Worm (Caenorhabditis elegans) whole organism, early embryonic: ENCODE data around the gene T10C6.10.

Experiments
- B0310.2 ChIP-seq: sonication (generic microtip); optimal IDR thresholded peaks from 2 replicates; lab custom pipeline; 2016; ENCODE audit warnings: mild to moderate bottlenecking, missing genetic modification characterization, missing compliant biosample characterization
- F13C5.2 ChIP-seq: sonication (generic microtip); optimal IDR thresholded peaks from 2 replicates; lab custom pipeline; 2017; ENCODE audit warnings: mild to moderate bottlenecking, missing genetic modification characterization, inconsistent platforms, missing compliant biosample characterization
- aly-1 ChIP-seq: sonication (generic microtip); optimal IDR thresholded peaks from 2 replicates; lab custom pipeline; 2016; ENCODE audit warnings: missing genetic modification characterization, missing compliant biosample characterization
- ama-1 ChIP-seq: fragments of 150-350 bp; optimal IDR thresholded peaks from 2 replicates; lab custom pipeline; 2014
- ceh-13 ChIP-seq: fragments of 200-800 bp; sonication (Bioruptor generic); optimal IDR thresholded peaks from 2 replicates; lab custom pipeline; 2018; ENCODE audit warnings: mild to moderate bottlenecking, missing genetic modification characterization, missing compliant biosample characterization
- ceh-36 ChIP-seq: sonication (generic microtip); optimal IDR thresholded peaks from 2 replicates; lab custom pipeline; 2016; ENCODE audit warnings: missing genetic modification characterization, inconsistent platforms, missing compliant biosample characterization
- ets-7 ChIP-seq: sonication (generic microtip); optimal IDR thresholded peaks from 2 replicates; lab custom pipeline; 2016; ENCODE audit warnings: missing genotype, missing genetic modification characterization, missing compliant biosample characterization
- flt-1 ChIP-seq: fragments of 200-800 bp; sonication (Bioruptor generic); IDR thresholded peaks from 2 replicates; pipeline ENCODE4 v1.3.6; 2022; ENCODE audit warnings: missing genetic modification characterization, missing compliant biosample characterization
- hmbx-1 ChIP-seq: sonication (generic microtip); optimal IDR thresholded peaks from 2 replicates; lab custom pipeline; 2016; ENCODE audit warnings: mild to moderate bottlenecking, missing genetic modification characterization, missing compliant biosample characterization
- hmg-4 ChIP-seq: fragments of 200-800 bp; sonication (Bioruptor generic); optimal IDR thresholded peaks from 2 replicates; lab custom pipeline; 2018; ENCODE audit warnings: mild to moderate bottlenecking, missing genetic modification characterization, missing compliant biosample characterization
- hnd-1 ChIP-seq: sonication (generic microtip); optimal IDR thresholded peaks from 2 replicates; lab custom pipeline; 2016; ENCODE audit warnings: missing genetic modification characterization, missing compliant biosample characterization
- pes-1 ChIP-seq: fragments of 200-800 bp; sonication (Bioruptor generic); IDR thresholded peaks from 2 replicates; pipeline ENCODE4 v1.3.6; 2022; ENCODE audit warnings: missing genetic modification reagents, missing genetic modification characterization, missing compliant biosample characterization
- scrt-1 ChIP-seq: fragments of 200-800 bp; sonication (Bioruptor generic); IDR thresholded peaks from 2 replicates; pipeline ENCODE4 v1.3.6; 2022; ENCODE audit warnings: missing genetic modification characterization, missing compliant biosample characterization
- sea-1 ChIP-seq: fragments of 200-800 bp; sonication (Bioruptor generic); conservative IDR thresholded peaks from 2 replicates; pipeline ENCODE4 v1.3.6; 2022; ENCODE audit warnings: missing genetic modification characterization, missing compliant biosample characterization
- tbx-11 ChIP-seq: fragments of 200-800 bp; sonication (Bioruptor generic); IDR thresholded peaks from 2 replicates; pipeline ENCODE4 v1.3.6; 2022; ENCODE audit warnings: missing genetic modification characterization, missing compliant biosample characterization
- tbx-37 ChIP-seq: fragments of 200-800 bp; sonication (Bioruptor generic); conservative IDR thresholded peaks from 2 replicates; pipeline ENCODE4 v1.3.6; 2022; ENCODE audit warnings: missing genetic modification reagents, missing genetic modification characterization, missing compliant biosample characterization
- tra-4 ChIP-seq: sonication (generic microtip); optimal IDR thresholded peaks from 2 replicates; lab custom pipeline; 2017; ENCODE audit warnings: missing genetic modification characterization, missing compliant biosample characterization

Gene T10C6.10

ce11 chrV:16041412-16041811, 5.2 kb downstream of the T10C6.10 start:
- TF ChIP-seq tra-4 (tag; lab: Kevin White, UChicago) (no peak), flt-1 (GFP tag; lab: Robert Waterston, UW) (no peak), hnd-1 (tag; lab: Kevin White, UChicago) (no peak), ama-1 (no peak), ceh-36 (tag; lab: Kevin White, UChicago) (no peak), hmbx-1 (tag; lab: Kevin White, UChicago) (no peak)

- TF ChIP-seq sea-1 (GFP tag; lab: Robert Waterston, UW) (peak; percentile 47; the same call in 1 of the 2 replicates), flt-1 (GFP tag; lab: Robert Waterston, UW) (peak; percentile 43), ama-1 (peak; percentile 95), tbx-11 (GFP tag; lab: Robert Waterston, UW) (peak; percentile 49; the same call in 1 of the 2 replicates), pes-1 (GFP tag; lab: Robert Waterston, UW) (peak; percentile 73), aly-1 (tag; lab: Kevin White, UChicago) (peak; percentile 61)
These were observed 5.9 kb downstream of the T10C6.10 start, which contains the start of the genes his-2 and his-1 for ce11 chrV:16041925-16042742. his-2 (minus strand) TSS chrV:16042283. his-1 (plus strand) TSS chrV:16042520.

ce11 chrV:16042743-16043014, 6.5 kb downstream of the T10C6.10 start:
- TF ChIP-seq aly-1 (tag; lab: Kevin White, UChicago), result peak; percentile 81
- no peak for TF ChIP-seq hmbx-1 (tag; lab: Kevin White, UChicago)
- TF ChIP-seq ceh-36 (tag; lab: Kevin White, UChicago), result peak; percentile 3
- TF ChIP-seq ama-1, result peak; percentile 83
- 0 out of 2 replicates have a peak, but pooled peaks have one; percentile 1 for TF ChIP-seq tbx-11 (GFP tag; lab: Robert Waterston, UW)
- TF ChIP-seq tbx-37 (GFP tag; lab: Robert Waterston, UW), result no peak
- TF ChIP-seq B0310.2, result peak; percentile 32

ce11 chrV:16043686-16044085, 7.5 kb downstream of the T10C6.10 start:
- no peak for TF ChIP-seq scrt-1 (GFP tag; lab: Robert Waterston, UW)
- TF ChIP-seq tbx-37 (GFP tag; lab: Robert Waterston, UW), result no peak
- no peak for TF ChIP-seq tbx-11 (GFP tag; lab: Robert Waterston, UW)
- TF ChIP-seq sea-1 (GFP tag; lab: Robert Waterston, UW), result no peak
- no peak for TF ChIP-seq flt-1 (GFP tag; lab: Robert Waterston, UW)
- TF ChIP-seq F13C5.2 (tag; lab: Kevin White, UChicago), result no peak
- TF ChIP-seq B0310.2, result no peak
- no peak for TF ChIP-seq ets-7
- no peak for TF ChIP-seq hmg-4 (GFP tag; lab: Kevin White, UChicago)
- TF ChIP-seq aly-1 (tag; lab: Kevin White, UChicago), result no peak
- no peak for TF ChIP-seq ceh-13 (GFP tag; lab: Kevin White, UChicago)
- no peak for TF ChIP-seq tra-4 (tag; lab: Kevin White, UChicago)
- TF ChIP-seq hnd-1 (tag; lab: Kevin White, UChicago), result no peak
- no peak for TF ChIP-seq hmbx-1 (tag; lab: Kevin White, UChicago)
- TF ChIP-seq ama-1, result no peak
- no peak for TF ChIP-seq pes-1 (GFP tag; lab: Robert Waterston, UW)
- no peak for TF ChIP-seq ceh-36 (tag; lab: Kevin White, UChicago)

ce11 chrV:16045837-16046236, 9.6 kb downstream of the T10C6.10 start, which contains the start of gene T10C6.15:
T10C6.15 (minus strand) TSS chrV:16045940.
- TF ChIP-seq hmg-4 (GFP tag; lab: Kevin White, UChicago) (no peak), hmbx-1 (tag; lab: Kevin White, UChicago) (no peak), ets-7 (no peak), hnd-1 (tag; lab: Kevin White, UChicago) (no peak), F13C5.2 (tag; lab: Kevin White, UChicago) (no peak), ceh-13 (GFP tag; lab: Kevin White, UChicago) (no peak)

- TF ChIP-seq ama-1 (no peak), hmg-4 (GFP tag; lab: Kevin White, UChicago) (no peak), F13C5.2 (tag; lab: Kevin White, UChicago) (no peak), ceh-36 (tag; lab: Kevin White, UChicago) (no peak), ceh-13 (GFP tag; lab: Kevin White, UChicago) (no peak), ets-7 (no peak)
These were observed 10.4 kb downstream of the T10C6.10 start, which contains the start of gene ZK285.2 for ce11 chrV:16046573-16046972. ZK285.2 (plus strand) TSS chrV:16046873.

ce11 chrV:16047052-16047451, 10.8 kb downstream of the T10C6.10 start:
- TF ChIP-seq tbx-11 (GFP tag; lab: Robert Waterston, UW), result 0 out of 2 replicates have a peak, but pooled peaks have one; percentile 7
- TF ChIP-seq F13C5.2 (tag; lab: Kevin White, UChicago), result no peak
- no peak for TF ChIP-seq ceh-36 (tag; lab: Kevin White, UChicago)

- TF ChIP-seq aly-1 (tag; lab: Kevin White, UChicago) (no peak), ama-1 (no peak), hmg-4 (GFP tag; lab: Kevin White, UChicago) (no peak), ets-7 (no peak), sea-1 (GFP tag; lab: Robert Waterston, UW) (no peak), tbx-37 (GFP tag; lab: Robert Waterston, UW) (no peak), tbx-11 (GFP tag; lab: Robert Waterston, UW) (no peak), pes-1 (GFP tag; lab: Robert Waterston, UW) (no peak), ceh-13 (GFP tag; lab: Kevin White, UChicago) (no peak), tra-4 (tag; lab: Kevin White, UChicago) (no peak), F13C5.2 (tag; lab: Kevin White, UChicago) (no peak), B0310.2 (no peak), ceh-36 (tag; lab: Kevin White, UChicago) (no peak), hmbx-1 (tag; lab: Kevin White, UChicago) (no peak), flt-1 (GFP tag; lab: Robert Waterston, UW) (no peak), scrt-1 (GFP tag; lab: Robert Waterston, UW) (no peak)
These were observed 11.3 kb downstream of the T10C6.10 start, which contains the start of gene str-198 for ce11 chrV:16047508-16047907. str-198 (plus strand) TSS chrV:16047808.
